Worm (Caenorhabditis elegans): ENCODE measurements around the gene rpl-11.2.

DNA sequence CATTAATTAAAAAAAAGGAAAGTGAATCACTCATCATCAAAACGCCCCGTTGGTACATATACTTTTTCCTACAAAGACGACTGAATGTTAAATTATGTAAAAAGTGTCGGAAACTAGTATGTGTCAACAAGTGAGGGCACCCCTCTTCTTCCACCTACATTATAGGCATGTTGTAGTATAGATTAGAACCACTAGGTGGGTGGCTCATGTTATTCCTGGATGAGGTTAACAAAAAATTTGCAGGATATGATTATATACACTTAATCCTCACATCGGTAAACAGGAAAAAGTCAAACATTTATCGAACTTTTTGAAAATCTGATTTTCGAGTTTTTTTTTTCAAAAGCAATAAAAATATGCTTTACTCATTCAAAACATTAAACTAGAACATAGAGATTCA lies 33.6 kb upstream of the rpl-11.2 start:
- TF ChIP-seq nhr-237 (tag; optimal IDR thresholded peaks at IDR 0.05) (no peak), ces-1 (GFP tag; optimal IDR thresholded peaks at IDR 0.05) (no peak), bed-3 (GFP tag; optimal IDR thresholded peaks at IDR 0.05) (no peak), nhr-12 (tag; optimal IDR thresholded peaks at IDR 0.05) (no peak), M03D4.4 (tag; optimal IDR thresholded peaks at IDR 0.05) (no peak), drap-1 (GFP tag; optimal IDR thresholded peaks at IDR 0.05) (no peak), mep-1 (tag; optimal IDR thresholded peaks at IDR 0.05) (no peak), nhr-28 (tag; optimal IDR thresholded peaks at IDR 0.05) (no peak), ztf-11 (tag; optimal IDR thresholded peaks at IDR 0.05) (no peak), lsy-2 (tag; optimal IDR thresholded peaks at IDR 0.05) (no peak)
